Fruit fly (Drosophila melanogaster) whole organism, prepupa: ENCODE data around the gene olf413.
A peak's percentile ranks its signal among the peaks of the same experiment; 100 is the strongest.

Experiments used
- CG10669 ChIP-seq: fragments of 200-800 bp; sonication (Bioruptor generic); optimal IDR thresholded peaks from 3 replicates; lab custom pipeline; 2018; ENCODE audit warnings: missing biosample characterization, mild to moderate bottlenecking, missing genetic modification characterization, moderate library complexity
- CG31627 ChIP-seq: fragments of 200-800 bp; sonication (Bioruptor generic); optimal IDR thresholded peaks from 3 replicates; lab custom pipeline; 2016; ENCODE audit warnings: missing biosample characterization, missing genetic modification characterization
- CG3919 ChIP-seq: fragments of 200-800 bp; sonication (Bioruptor generic); optimal IDR thresholded peaks from 3 replicates; lab custom pipeline; 2016; ENCODE audit warnings: missing biosample characterization, missing genetic modification characterization
- Eip78C ChIP-seq: fragments of 200-800 bp; sonication (Bioruptor generic); peaks from one replicate; lab custom pipeline; 2016; ENCODE audit warnings: missing biosample characterization, missing genetic modification characterization
- Ets96B ChIP-seq: fragments of 200-800 bp; optimal IDR thresholded peaks from 2 replicates; lab custom pipeline; 2019; ENCODE audit warnings: missing biosample characterization, mild to moderate bottlenecking, missing genetic modification characterization, moderate library complexity
- Gug ChIP-seq: fragments of 200-800 bp; sonication (Bioruptor generic); IDR thresholded peaks from 2 replicates; pipeline ENCODE4 v1.3.6; 2022; ENCODE audit warnings: missing biosample characterization, missing genetic modification characterization
- Hr4 ChIP-seq: fragments of 200-800 bp; sonication (Bioruptor generic); optimal IDR thresholded peaks from 3 replicates; lab custom pipeline; 2016; ENCODE audit warnings: missing biosample characterization, missing genetic modification characterization
- Sox15 ChIP-seq: fragments of 200-800 bp; sonication (Bioruptor generic); optimal IDR thresholded peaks from 3 replicates; lab custom pipeline; 2016; ENCODE audit warnings: missing biosample characterization, missing genetic modification characterization
- achi ChIP-seq: fragments of 200-800 bp; sonication (Bioruptor generic); optimal IDR thresholded peaks from 3 replicates; lab custom pipeline; 2016; ENCODE audit warnings: missing biosample characterization, missing genetic modification characterization
- esn ChIP-seq: fragments of 200-800 bp; sonication (Bioruptor generic); optimal IDR thresholded peaks from 2 replicates; lab custom pipeline; 2016; ENCODE audit warnings: missing biosample characterization, mild to moderate bottlenecking, missing genetic modification characterization, moderate library complexity
- ss ChIP-seq, 2 experiments: fragments of 200-800 bp; sonication (Bioruptor generic); optimal IDR thresholded peaks; 2 replicates in 1 of 2; 3 replicates in 1 of 2; lab custom pipeline; 2017 to 2018; ENCODE audit warnings: mild to moderate bottlenecking in 2 of 2, missing biosample characterization in 2 of 2, missing genetic modification characterization in 2 of 2, moderate library complexity in 1 of 2
- vri ChIP-seq: fragments of 200-800 bp; sonication (Bioruptor generic); optimal IDR thresholded peaks from 3 replicates; lab custom pipeline; 2016; ENCODE audit warnings: missing biosample characterization, mild to moderate bottlenecking, missing genetic modification characterization

Gene olf413

dm6 chr3L:22287994-22288766, 152.3 kb downstream of the olf413 start, which contains the start of the genes Hem and IleRS (continued):
- TF ChIP-seq Hr4 (GFP tag; lab: Kevin White, UChicago) (peak; percentile 90), vri (GFP tag; lab: Kevin White, UChicago) (no peak), Eip78C (GFP tag; lab: Kevin White, UChicago) (peak; percentile 97), esn (GFP tag; lab: Kevin White, UChicago) (peak; percentile 92), CG3919 (peak; percentile 90), Gug (GFP tag; lab: Robert Waterston, UW) (peak; percentile 84), achi (peak; percentile 91), Sox15 (GFP tag; lab: Kevin White, UChicago) (peak; percentile 89), Ets96B (tag; lab: Kevin White, UChicago) (peak; percentile 88), ss (GFP tag; optimal IDR thresholded peaks at IDR 0.05; lab: Kevin White, UChicago) (no peak), CG10669 (no peak), CG31627 (peak; percentile 88)
